Fruit fly (Drosophila melanogaster): Measurements from ENCODE around the gene CG7202.

DNA sequence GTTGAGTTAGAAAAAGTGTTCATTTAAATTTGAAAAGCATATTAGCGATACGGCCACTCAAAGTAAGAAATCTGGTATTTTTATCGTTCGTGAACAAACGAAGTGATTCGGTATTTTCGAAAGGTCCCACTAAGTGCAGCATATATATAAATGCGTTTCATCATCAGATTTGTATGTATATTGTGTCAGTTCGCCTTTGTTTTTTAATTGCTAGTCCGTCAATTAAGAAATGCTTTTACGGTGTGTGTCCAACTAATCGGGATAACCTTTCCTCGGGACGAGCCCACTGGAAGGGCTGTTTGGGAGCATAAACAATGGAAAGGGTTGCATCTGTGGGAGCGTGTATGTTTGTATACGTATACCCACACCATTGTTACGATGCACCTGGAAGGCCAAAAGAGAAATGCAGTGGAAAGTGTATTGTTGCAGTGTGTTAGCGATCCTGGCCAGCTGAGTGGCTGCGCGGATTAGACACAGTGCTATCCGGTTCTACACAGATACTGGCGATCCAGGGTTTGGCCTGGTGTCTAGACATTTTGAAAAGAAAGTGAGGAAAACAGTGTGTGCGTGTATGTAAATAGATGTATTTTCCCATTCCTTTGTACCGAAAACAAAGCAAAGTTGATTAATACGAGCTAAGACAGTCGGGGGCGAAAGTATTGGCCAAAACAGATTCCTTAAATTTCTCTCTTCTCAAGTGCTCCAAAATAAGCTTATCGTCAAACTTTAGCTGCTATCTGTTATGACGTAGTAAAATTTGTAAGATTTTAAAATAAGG is 30.7 kb upstream of the CG7202 start, which contains the start of gene CG7611:
- TF ChIP-seq CG17802 (tag; optimal IDR thresholded peaks at IDR 0.05) (no peak), ind (GFP tag; optimal IDR thresholded peaks at IDR 0.05) (no peak), Chrac-16 (GFP tag; optimal IDR thresholded peaks at IDR 0.05) (no peak), h (optimal IDR thresholded peaks at IDR 0.05) (no peak), CHES-1-like (GFP tag; optimal IDR thresholded peaks at IDR 0.05) (no peak), CG17186 (GFP tag; optimal IDR thresholded peaks at IDR 0.05) (peak; percentile 9), maf-S (GFP tag; optimal IDR thresholded peaks at IDR 0.05) (no peak), CG33557 (GFP tag; optimal IDR thresholded peaks at IDR 0.05) (no peak), lbe (GFP tag; optimal IDR thresholded peaks at IDR 0.05) (peak; percentile 11), CG9876 (GFP tag; optimal IDR thresholded peaks at IDR 0.05) (no peak), inv (GFP tag; IDR thresholded peaks at IDR 0.05; ENCODE audit: partially characterized antibody) (no peak), sug (tag; optimal IDR thresholded peaks at IDR 0.05) (no peak), vnd (GFP tag; IDR thresholded peaks at IDR 0.05; ENCODE audit: partially characterized antibody) (no peak), CG18764 (GFP tag; optimal IDR thresholded peaks at IDR 0.05) (no peak)
